Worm (Caenorhabditis elegans): ENCODE data around the gene tag-340.

tag-340 gene

ce11 chrIII:4947352-4947751 lies 47.0 kb downstream of the tag-340 start:
- peak; percentile 65 for TF ChIP-seq unc-42 (tag; optimal IDR thresholded peaks at IDR 0.05)
- no peak for TF ChIP-seq nhr-11 (tag; optimal IDR thresholded peaks at IDR 0.05)
- TF ChIP-seq unc-86 (tag; optimal IDR thresholded peaks at IDR 0.05) = peak; percentile 29
- TF ChIP-seq ceh-6 (GFP tag; optimal IDR thresholded peaks at IDR 0.05) = peak; percentile 2
- TF ChIP-seq ceh-34 (tag; optimal IDR thresholded peaks at IDR 0.05) = peak; percentile 84
- TF ChIP-seq sox-2 (GFP tag; IDR thresholded peaks at IDR 0.05) = no peak
- TF ChIP-seq K02D7.2 (tag; optimal IDR thresholded peaks at IDR 0.05) = peak; percentile 37
- TF ChIP-seq C08G9.2 (tag; optimal IDR thresholded peaks at IDR 0.05) = peak; percentile 60
- no peak for TF ChIP-seq che-1 (tag; optimal IDR thresholded peaks at IDR 0.05)
- peak; percentile 77 for TF ChIP-seq hlh-30 (tag; optimal IDR thresholded peaks at IDR 0.05; ENCODE audit: insufficient read depth)
- peak; percentile 18 for TF ChIP-seq C38D4.7 (GFP tag; optimal IDR thresholded peaks at IDR 0.05)
- peak; percentile 85 for TF ChIP-seq rnt-1 (tag; optimal IDR thresholded peaks at IDR 0.05)
- TF ChIP-seq ets-4 (tag; optimal IDR thresholded peaks at IDR 0.05) = peak; percentile 19
- no peak for TF ChIP-seq ahr-1 (tag; optimal IDR thresholded peaks at IDR 0.05)
- TF ChIP-seq K09A11.1 (tag; optimal IDR thresholded peaks at IDR 0.05; ENCODE audit: insufficient read depth) = no peak
- TF ChIP-seq ceh-45 (GFP tag; IDR thresholded peaks at IDR 0.05) = no peak
- peak; percentile 84 for TF ChIP-seq ceh-19 (GFP tag; optimal IDR thresholded peaks at IDR 0.05)
- no peak for TF ChIP-seq lin-11 (tag; optimal IDR thresholded peaks at IDR 0.05)
- TF ChIP-seq T23F11.4 (GFP tag; optimal IDR thresholded peaks at IDR 0.05) = peak; percentile 32
- TF ChIP-seq Y22D7AL.16 (tag; optimal IDR thresholded peaks at IDR 0.05) = no peak
- TF ChIP-seq lim-6 (tag; optimal IDR thresholded peaks at IDR 0.05) = no peak
- peak; percentile 76 for TF ChIP-seq hlh-8 (tag; optimal IDR thresholded peaks at IDR 0.05)
- TF ChIP-seq ttx-3 (tag; optimal IDR thresholded peaks at IDR 0.05) = no peak
- no peak for TF ChIP-seq tbx-7 (tag; optimal IDR thresholded peaks at IDR 0.05)
- TF ChIP-seq elt-4 (tag; optimal IDR thresholded peaks at IDR 0.05) = no peak
- TF ChIP-seq pax-1 (tag; optimal IDR thresholded peaks at IDR 0.05) = no peak
- peak; percentile 46 for TF ChIP-seq ceh-2 (tag; optimal IDR thresholded peaks at IDR 0.05)
- peak; percentile 80 for TF ChIP-seq ref-2 (tag; optimal IDR thresholded peaks at IDR 0.05)
- peak; percentile 9 for TF ChIP-seq nhr-232 (tag; optimal IDR thresholded peaks at IDR 0.05)
- peak; percentile 6 for TF ChIP-seq sox-4 (tag; optimal IDR thresholded peaks at IDR 0.05)
- no peak for TF ChIP-seq unc-3 (GFP tag; conservative IDR thresholded peaks at IDR 0.05)
- no peak for TF ChIP-seq unc-3 (tag; optimal IDR thresholded peaks at IDR 0.05)
- no peak for TF ChIP-seq ceh-22 (tag; optimal IDR thresholded peaks at IDR 0.05)
- peak; percentile 10 for TF ChIP-seq pha-2 (tag; optimal IDR thresholded peaks at IDR 0.05)
- TF ChIP-seq nfya-1 (tag; optimal IDR thresholded peaks at IDR 0.05) = peak; percentile 73
- peak; percentile 52 for TF ChIP-seq fax-1 (tag; optimal IDR thresholded peaks at IDR 0.05)
- no peak for TF ChIP-seq pha-4 (tag; optimal IDR thresholded peaks at IDR 0.05)
- TF ChIP-seq hlh-13 (GFP tag; optimal IDR thresholded peaks at IDR 0.05) = no peak
- TF ChIP-seq pqm-1 (tag; optimal IDR thresholded peaks at IDR 0.05) = no peak
- TF ChIP-seq mec-3 (tag; optimal IDR thresholded peaks at IDR 0.05; ENCODE audit: borderline replicate concordance) = peak; percentile 51
- no peak for TF ChIP-seq ama-1 (optimal IDR thresholded peaks at IDR 0.05)
- TF ChIP-seq syd-9 (tag; optimal IDR thresholded peaks at IDR 0.05) = peak; percentile 42
- no peak for TF ChIP-seq pat-9 (tag; optimal IDR thresholded peaks at IDR 0.05)
- no peak for TF ChIP-seq fkh-10 (GFP tag; optimal IDR thresholded peaks at IDR 0.05)
- no peak for TF ChIP-seq ceh-48 (tag; optimal IDR thresholded peaks at IDR 0.05)
- TF ChIP-seq sdc-2 (tag; optimal IDR thresholded peaks at IDR 0.05) = peak; percentile 55
- TF ChIP-seq ceh-18 (tag; optimal IDR thresholded peaks at IDR 0.05) = peak; percentile 24
- peak; percentile 75 for TF ChIP-seq hlh-6 (tag; optimal IDR thresholded peaks at IDR 0.05)
- peak; percentile 86 for TF ChIP-seq tbx-2 (tag; optimal IDR thresholded peaks at IDR 0.05)
- TF ChIP-seq elt-2 (tag; optimal IDR thresholded peaks at IDR 0.05) = no peak
- no peak for TF ChIP-seq gmeb-2 (tag; optimal IDR thresholded peaks at IDR 0.05)
- TF ChIP-seq ztf-16 (tag; optimal IDR thresholded peaks at IDR 0.05) = no peak
- peak; percentile 84 for TF ChIP-seq ceh-31 (tag; optimal IDR thresholded peaks at IDR 0.05)
- TF ChIP-seq eyg-1 (tag; optimal IDR thresholded peaks at IDR 0.05) = peak; percentile 30
